Fruit fly (Drosophila melanogaster) whole organism, prepupa: ENCODE results near the gene dj-1beta.

Source experiments
- Blimp-1 ChIP-seq: fragments of 200-800 bp; sonication (Bioruptor generic); optimal IDR thresholded peaks from 3 replicates; lab custom pipeline; 2017; ENCODE audit warnings: missing biosample characterization, missing genetic modification characterization, mild to moderate bottlenecking, moderate library complexity, missing genetic modification reagents
- CG11294 ChIP-seq: fragments of 200-800 bp; sonication (Bioruptor generic); IDR thresholded peaks from 2 replicates; pipeline ENCODE4 v1.3.6; 2022; ENCODE audit warnings: missing biosample characterization, missing genetic modification characterization
- CG11902 ChIP-seq: fragments of 200-800 bp; sonication (Bioruptor generic); optimal IDR thresholded peaks from 3 replicates; lab custom pipeline; 2016; ENCODE audit warnings: missing biosample characterization, missing genetic modification characterization
- CG15336 ChIP-seq: fragments of 200-800 bp; sonication (Bioruptor generic); IDR thresholded peaks from 2 replicates; pipeline ENCODE4 v1.3.6; 2022; ENCODE audit warnings: missing biosample characterization, missing genetic modification characterization
- CG1621 ChIP-seq: fragments of 200-800 bp; sonication (Bioruptor generic); optimal IDR thresholded peaks from 3 replicates; lab custom pipeline; 2018; ENCODE audit warnings: missing biosample characterization, mild to moderate bottlenecking, missing genetic modification characterization
- CG16779 ChIP-seq: fragments of 200-800 bp; sonication (Bioruptor generic); optimal IDR thresholded peaks from 3 replicates; lab custom pipeline; 2017; ENCODE audit warnings: missing biosample characterization, mild to moderate bottlenecking, missing genetic modification characterization
- CG32006 ChIP-seq: fragments of 200-800 bp; sonication (Bioruptor generic); optimal IDR thresholded peaks from 3 replicates; lab custom pipeline; 2017; ENCODE audit warnings: missing biosample characterization, mild to moderate bottlenecking, missing genetic modification characterization
- CG34406 ChIP-seq: fragments of 200-800 bp; sonication (Bioruptor generic); optimal IDR thresholded peaks from 3 replicates; lab custom pipeline; 2016; ENCODE audit warnings: missing biosample characterization, missing genetic modification characterization
- CG3919 ChIP-seq: fragments of 200-800 bp; sonication (Bioruptor generic); optimal IDR thresholded peaks from 3 replicates; lab custom pipeline; 2016; ENCODE audit warnings: missing biosample characterization, missing genetic modification characterization
- CG4318 ChIP-seq: fragments of 200-800 bp; sonication (Bioruptor generic); optimal IDR thresholded peaks from 3 replicates; lab custom pipeline; 2017; ENCODE audit warnings: missing biosample characterization, mild to moderate bottlenecking, missing genetic modification characterization
- CG6163 ChIP-seq: fragments of 200-800 bp; sonication (Bioruptor generic); IDR thresholded peaks from 3 replicates; pipeline ENCODE4 v1.3.6; 2022; ENCODE audit warnings: missing biosample characterization, missing genetic modification characterization
- CG6792 ChIP-seq: fragments of 200-800 bp; sonication (Bioruptor generic); optimal IDR thresholded peaks from 3 replicates; lab custom pipeline; 2016; ENCODE audit warnings: missing biosample characterization, missing genetic modification characterization
- CG6808 ChIP-seq: fragments of 200-800 bp; sonication (Bioruptor generic); optimal IDR thresholded peaks from 3 replicates; lab custom pipeline; 2017; ENCODE audit warnings: missing biosample characterization, missing genetic modification characterization, mild to moderate bottlenecking, moderate library complexity, missing genetic modification reagents
- CG6854 ChIP-seq: fragments of 200-800 bp; sonication (Bioruptor generic); optimal IDR thresholded peaks from 2 replicates; lab custom pipeline; 2017; ENCODE audit warnings: missing biosample characterization, mild to moderate bottlenecking, missing genetic modification characterization
- CG7368 ChIP-seq: fragments of 200-800 bp; sonication (Bioruptor generic); optimal IDR thresholded peaks from 3 replicates; lab custom pipeline; 2016; ENCODE audit warnings: missing biosample characterization, missing genetic modification characterization
- CG8119 ChIP-seq: fragments of 200-800 bp; sonication (Bioruptor generic); IDR thresholded peaks from 3 replicates; pipeline ENCODE4 v1.3.6; 2022; ENCODE audit warnings: missing biosample characterization, missing genetic modification characterization
- CG8319 ChIP-seq: fragments of 200-800 bp; sonication (Bioruptor generic); optimal IDR thresholded peaks from 3 replicates; lab custom pipeline; 2016; ENCODE audit warnings: missing biosample characterization, missing genetic modification characterization
- CG8632 ChIP-seq: fragments of 200-800 bp; sonication (Bioruptor generic); optimal IDR thresholded peaks from 3 replicates; lab custom pipeline; 2016; ENCODE audit warnings: missing biosample characterization, missing genetic modification characterization
- Eip75B ChIP-seq: fragments of 200-800 bp; sonication (Bioruptor generic); optimal IDR thresholded peaks from 3 replicates; lab custom pipeline; 2016; ENCODE audit warnings: missing biosample characterization, missing genetic modification characterization
- Eip78C ChIP-seq: fragments of 200-800 bp; sonication (Bioruptor generic); peaks from one replicate; lab custom pipeline; 2016; ENCODE audit warnings: missing biosample characterization, missing genetic modification characterization
- Eip93F ChIP-seq: fragments of 200-800 bp; sonication (Bioruptor generic); optimal IDR thresholded peaks from 2 replicates; lab custom pipeline; 2016; ENCODE audit warnings: missing biosample characterization, mild to moderate bottlenecking, missing genetic modification characterization
- Ets21C ChIP-seq: fragments of 200-800 bp; sonication (Bioruptor generic); optimal IDR thresholded peaks from 3 replicates; lab custom pipeline; 2016; ENCODE audit warnings: missing biosample characterization, missing genetic modification characterization
- Ets96B ChIP-seq: fragments of 200-800 bp; optimal IDR thresholded peaks from 2 replicates; lab custom pipeline; 2019; ENCODE audit warnings: missing biosample characterization, mild to moderate bottlenecking, missing genetic modification characterization, moderate library complexity
- Gug ChIP-seq: fragments of 200-800 bp; sonication (Bioruptor generic); IDR thresholded peaks from 2 replicates; pipeline ENCODE4 v1.3.6; 2022; ENCODE audit warnings: missing biosample characterization, missing genetic modification characterization
- Hr38 ChIP-seq: sonication (Bioruptor generic); optimal IDR thresholded peaks from 2 replicates; lab custom pipeline; 2016; ENCODE audit warnings: missing biosample characterization, missing genetic modification characterization
- Hr39 ChIP-seq: fragments of 200-800 bp; sonication (Bioruptor generic); optimal IDR thresholded peaks from 2 replicates; lab custom pipeline; 2016; ENCODE audit warnings: missing biosample characterization, missing genetic modification characterization
- Lpt ChIP-seq: fragments of 200-800 bp; sonication (Bioruptor generic); optimal IDR thresholded peaks from 3 replicates; lab custom pipeline; 2016; ENCODE audit warnings: missing biosample characterization, missing genetic modification characterization
- OdsH ChIP-seq: fragments of 200-800 bp; sonication (Bioruptor generic); optimal IDR thresholded peaks from 3 replicates; lab custom pipeline; 2016; ENCODE audit warnings: missing biosample characterization, missing genetic modification characterization
- Smox ChIP-seq: fragments of 200-800 bp; sonication (Bioruptor generic); optimal IDR thresholded peaks from 3 replicates; lab custom pipeline; 2016; ENCODE audit warnings: missing biosample characterization, missing genetic modification characterization
- Sox14 ChIP-seq: fragments of 200-800 bp; sonication (Bioruptor generic); optimal IDR thresholded peaks from 3 replicates; lab custom pipeline; 2016; ENCODE audit warnings: missing biosample characterization, missing genetic modification characterization
- Sox15 ChIP-seq: fragments of 200-800 bp; sonication (Bioruptor generic); optimal IDR thresholded peaks from 3 replicates; lab custom pipeline; 2016; ENCODE audit warnings: missing biosample characterization, missing genetic modification characterization
- achi ChIP-seq: fragments of 200-800 bp; sonication (Bioruptor generic); optimal IDR thresholded peaks from 3 replicates; lab custom pipeline; 2016; ENCODE audit warnings: missing biosample characterization, missing genetic modification characterization
- acj6 ChIP-seq: fragments of 200-800 bp; sonication (Bioruptor generic); optimal IDR thresholded peaks from 3 replicates; lab custom pipeline; 2016; ENCODE audit warnings: missing biosample characterization, missing genetic modification characterization
- cyc ChIP-seq: fragments of 200-800 bp; sonication (Bioruptor generic); optimal IDR thresholded peaks from 3 replicates; lab custom pipeline; 2016; ENCODE audit warnings: missing biosample characterization, missing genetic modification characterization
- dsx ChIP-seq: fragments of 200-800 bp; optimal IDR thresholded peaks from 3 replicates; lab custom pipeline; 2019; ENCODE audit warnings: missing biosample characterization, mild to moderate bottlenecking, missing genetic modification characterization, moderate library complexity; ENCODE audit not compliant: poor library complexity, severe bottlenecking
- eg ChIP-seq: fragments of 200-800 bp; sonication (Bioruptor generic); IDR thresholded peaks from 3 replicates; pipeline ENCODE4 v1.3.6; 2022; ENCODE audit warnings: missing biosample characterization, missing genetic modification characterization
- fd59A ChIP-seq: fragments of 200-800 bp; sonication (Bioruptor generic); optimal IDR thresholded peaks from 2 replicates; lab custom pipeline; 2017; ENCODE audit warnings: missing biosample characterization, mild to moderate bottlenecking, missing genetic modification characterization, missing genetic modification reagents
- lz ChIP-seq: fragments of 200-800 bp; sonication (Bioruptor generic); optimal IDR thresholded peaks from 3 replicates; lab custom pipeline; 2016; ENCODE audit warnings: missing biosample characterization, missing genetic modification characterization
- net ChIP-seq: fragments of 200-800 bp; sonication (Bioruptor generic); optimal IDR thresholded peaks from 3 replicates; lab custom pipeline; 2016; ENCODE audit warnings: missing biosample characterization, missing genetic modification characterization
- pdm3 ChIP-seq: fragments of 200-800 bp; sonication (Bioruptor generic); optimal IDR thresholded peaks from 3 replicates; lab custom pipeline; 2016; ENCODE audit warnings: missing biosample characterization, missing genetic modification characterization
- salr ChIP-seq, 2 experiments: fragments of 200-800 bp; sonication (Bioruptor generic); optimal IDR thresholded peaks; 3 replicates each; lab custom pipeline; 2016 to 2018; ENCODE audit warnings: missing biosample characterization in 2 of 2, missing genetic modification characterization in 2 of 2, mild to moderate bottlenecking in 1 of 2
- spab ChIP-seq: fragments of 200-800 bp; sonication (Bioruptor generic); optimal IDR thresholded peaks from 2 replicates; lab custom pipeline; 2017; ENCODE audit warnings: missing biosample characterization, mild to moderate bottlenecking, missing genetic modification characterization, missing genetic modification reagents
- svp ChIP-seq: fragments of 200-800 bp; sonication (Bioruptor generic); peaks from one replicate; lab custom pipeline; 2016; ENCODE audit warnings: missing biosample characterization, missing genetic modification characterization
- topi ChIP-seq: fragments of 200-800 bp; sonication (Bioruptor generic); optimal IDR thresholded peaks from 3 replicates; lab custom pipeline; 2016; ENCODE audit warnings: missing biosample characterization, missing genetic modification characterization
- vri ChIP-seq: fragments of 200-800 bp; sonication (Bioruptor generic); optimal IDR thresholded peaks from 3 replicates; lab custom pipeline; 2016; ENCODE audit warnings: missing biosample characterization, mild to moderate bottlenecking, missing genetic modification characterization

Gene dj-1beta

dm6 chr3R:30813903-30814339 is 7.0 kb downstream of the dj-1beta start (continued):
- TF ChIP-seq CG11902 = peak; percentile 83
- TF ChIP-seq Gug (GFP tag; lab: Robert Waterston, UW) = peak; percentile 83
- peak in 1 of 2 experiments; percentile 50 for TF ChIP-seq salr (GFP tag; optimal IDR thresholded peaks at IDR 0.05; lab: Kevin White, UChicago)
- TF ChIP-seq achi (GFP tag; lab: Kevin White, UChicago) = peak; percentile 84
- TF ChIP-seq dsx (GFP tag; lab: Kevin White, UChicago) = peak; percentile 64
- TF ChIP-seq eg (GFP tag; lab: Robert Waterston, UW) = peak; percentile 92
- TF ChIP-seq CG16779 (tag; lab: Kevin White, UChicago) = peak; percentile 18
- peak; percentile 77 for TF ChIP-seq CG34406
- TF ChIP-seq vri (GFP tag; lab: Kevin White, UChicago) = peak; percentile 8
- peak; percentile 49 for TF ChIP-seq CG4318 (GFP tag; lab: Kevin White, UChicago)
- TF ChIP-seq cyc (GFP tag; lab: Kevin White, UChicago) = peak; percentile 90
- TF ChIP-seq CG32006 = peak; percentile 80
- peak; percentile 75 for TF ChIP-seq CG8319
- TF ChIP-seq CG7368 (GFP tag; lab: Kevin White, UChicago) = peak; percentile 81
- TF ChIP-seq Ets21C = peak; percentile 82
- TF ChIP-seq CG1621 (tag; lab: Kevin White, UChicago) = peak; percentile 53
- TF ChIP-seq CG6163 (GFP tag; lab: Robert Waterston, UW) = peak; percentile 91
- peak; percentile 53 for TF ChIP-seq Sox15 (GFP tag; lab: Kevin White, UChicago)
- TF ChIP-seq net (GFP tag; lab: Kevin White, UChicago) = peak; percentile 69
- no peak for TF ChIP-seq Hr38 (GFP tag; lab: Kevin White, UChicago)
- peak; percentile 50 for TF ChIP-seq Blimp-1 (GFP tag; lab: Kevin White, UChicago)
- TF ChIP-seq OdsH = peak; percentile 80
- peak; percentile 77 for TF ChIP-seq Smox (GFP tag; lab: Kevin White, UChicago)
- peak; percentile 92 for TF ChIP-seq topi (GFP tag; lab: Kevin White, UChicago)
- peak; percentile 9 for TF ChIP-seq CG6808 (GFP tag; lab: Kevin White, UChicago)
- peak; percentile 78 for TF ChIP-seq pdm3 (GFP tag; lab: Kevin White, UChicago)
- peak; percentile 76 for TF ChIP-seq CG6854 (GFP tag; lab: Kevin White, UChicago)
- peak; percentile 35 for TF ChIP-seq fd59A
- peak; percentile 48 for TF ChIP-seq CG11294 (GFP tag; lab: Robert Waterston, UW)
- peak; percentile 56 for TF ChIP-seq spab (GFP tag; lab: Kevin White, UChicago)
- TF ChIP-seq, all 60 proteins: peak for 59

- peak; percentile 37 for TF ChIP-seq Eip75B (GFP tag; lab: Kevin White, UChicago)
- TF ChIP-seq Ets96B (tag; lab: Kevin White, UChicago) = peak; percentile 57
- peak; percentile 77 for TF ChIP-seq pdm3 (GFP tag; lab: Kevin White, UChicago)
- TF ChIP-seq CG15336 (GFP tag; lab: Robert Waterston, UW) = peak; percentile 92
- peak; percentile 93 for TF ChIP-seq CG8119 (GFP tag; lab: Robert Waterston, UW)
- TF ChIP-seq CG16779 (tag; lab: Kevin White, UChicago) = peak; percentile 18
- no peak for TF ChIP-seq CG6808 (GFP tag; lab: Kevin White, UChicago)
- peak; percentile 24 for TF ChIP-seq CG34406
- TF ChIP-seq CG32006 = peak; percentile 92
- TF ChIP-seq Eip93F (GFP tag; lab: Kevin White, UChicago) = no peak
- TF ChIP-seq topi (GFP tag; lab: Kevin White, UChicago) = peak; percentile 23
- no peak for TF ChIP-seq CG8319
- no peak for TF ChIP-seq CG1621 (tag; lab: Kevin White, UChicago)
- TF ChIP-seq Eip78C (GFP tag; lab: Kevin White, UChicago) = peak; percentile 94
- TF ChIP-seq CG3919 = peak; percentile 63
- peak; percentile 1 for TF ChIP-seq CG8632 (GFP tag; lab: Kevin White, UChicago)
- TF ChIP-seq vri (GFP tag; lab: Kevin White, UChicago) = no peak
- TF ChIP-seq acj6 (GFP tag; lab: Kevin White, UChicago) = peak; percentile 64
- TF ChIP-seq svp (GFP tag; lab: Kevin White, UChicago) = peak; percentile 59
- peak; percentile 83 for TF ChIP-seq CG6163 (GFP tag; lab: Robert Waterston, UW)
- peak; percentile 40; the same call in 1 of the 2 replicates for TF ChIP-seq Gug (GFP tag; lab: Robert Waterston, UW)
- peak; percentile 83 for TF ChIP-seq eg (GFP tag; lab: Robert Waterston, UW)
- no peak for TF ChIP-seq dsx (GFP tag; lab: Kevin White, UChicago)
- peak; percentile 72 for TF ChIP-seq Lpt (GFP tag; lab: Kevin White, UChicago)
- TF ChIP-seq Sox14 = peak; percentile 74
- no peak for TF ChIP-seq CG11902
- no peak for TF ChIP-seq Hr38 (GFP tag; lab: Kevin White, UChicago)
- TF ChIP-seq CG4318 (GFP tag; lab: Kevin White, UChicago) = peak; percentile 81
- TF ChIP-seq Hr39 (GFP tag; lab: Kevin White, UChicago) = peak; percentile 38
- peak; percentile 25 for TF ChIP-seq CG6792 (GFP tag; lab: Kevin White, UChicago)
- TF ChIP-seq fd59A = peak; percentile 28
- peak; percentile 69 for TF ChIP-seq OdsH
- peak; percentile 49 for TF ChIP-seq achi (GFP tag; lab: Kevin White, UChicago)
- peak; percentile 15 for TF ChIP-seq Smox (GFP tag; lab: Kevin White, UChicago)
- TF ChIP-seq lz (GFP tag; lab: Kevin White, UChicago) = peak; percentile 35
Observed at dm6 chr3R:30814597-30815252, 7.8 kb downstream of the dj-1beta start.
